Worm (Caenorhabditis elegans): ENCODE results near the gene C46F4.3.

DNA sequence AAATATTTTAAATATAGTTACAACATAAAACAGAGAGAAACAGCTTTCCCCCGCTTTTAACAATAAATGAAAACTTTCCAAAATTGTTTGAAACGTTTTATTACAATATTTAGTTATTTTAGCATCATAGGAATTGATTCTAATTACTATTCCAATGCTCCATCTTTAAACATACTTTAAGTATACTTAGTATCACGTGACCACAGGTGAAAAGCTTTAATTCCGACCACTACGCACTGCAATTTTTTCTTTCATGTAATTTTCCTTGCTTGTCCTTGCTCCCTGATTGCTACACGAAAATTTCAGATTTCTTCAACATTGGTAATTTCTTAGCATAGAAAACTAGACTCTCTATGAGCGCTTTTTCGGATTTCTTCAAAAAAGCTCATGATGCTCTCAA is 38.5 kb upstream of the C46F4.3 start, which contains the start of gene tbc-16:
- TF ChIP-seq elt-3 (tag; optimal IDR thresholded peaks at IDR 0.05), result no peak
- TF ChIP-seq bed-3 (GFP tag; optimal IDR thresholded peaks at IDR 0.05), result no peak
- no peak for TF ChIP-seq flh-1 (GFP tag; optimal IDR thresholded peaks at IDR 0.05)
- TF ChIP-seq nhr-28 (tag; optimal IDR thresholded peaks at IDR 0.05), result no peak
- TF ChIP-seq ztf-11 (tag; optimal IDR thresholded peaks at IDR 0.05), result no peak
- TF ChIP-seq pha-4 (tag; optimal IDR thresholded peaks at IDR 0.05), result no peak
- TF ChIP-seq unc-39 (tag; optimal IDR thresholded peaks at IDR 0.05), result no peak

Measured in whole organism, mixed stage, embryonic.